Worm (Caenorhabditis elegans) whole organism, late embryonic: ENCODE measurements around the gene set-3.

Experiments used
- C08G9.2 ChIP-seq: sonication (generic microtip); optimal IDR thresholded peaks from 2 replicates; lab custom pipeline; 2016; ENCODE audit warnings: mild to moderate bottlenecking, missing genetic modification characterization, moderate library complexity, missing compliant biosample characterization
- C38D4.7 ChIP-seq: fragments of 200-800 bp; sonication (Bioruptor generic); optimal IDR thresholded peaks from 2 replicates; lab custom pipeline; 2018; ENCODE audit warnings: mild to moderate bottlenecking, missing genetic modification characterization, moderate library complexity, missing compliant biosample characterization
- F13H6.1 ChIP-seq: sonication (generic microtip); optimal IDR thresholded peaks from 2 replicates; lab custom pipeline; 2016; ENCODE audit warnings: missing genetic modification characterization, missing compliant biosample characterization
- K09A11.1 ChIP-seq: sonication (generic microtip); optimal IDR thresholded peaks from 2 replicates; lab custom pipeline; 2017; ENCODE audit warnings: antibody characterized with exemption, mild to moderate bottlenecking, missing genetic modification characterization, missing compliant biosample characterization; ENCODE audit not compliant: insufficient read depth
- ama-1 ChIP-seq: fragments of 150-350 bp; optimal IDR thresholded peaks from 2 replicates; lab custom pipeline; 2014
- ceh-14 ChIP-seq: sonication (generic microtip); optimal IDR thresholded peaks from 2 replicates; lab custom pipeline; 2016; ENCODE audit warnings: missing genotype, missing genetic modification characterization, missing compliant biosample characterization
- ceh-19 ChIP-seq: fragments of 200-800 bp; sonication (Bioruptor generic); optimal IDR thresholded peaks from 2 replicates; lab custom pipeline; 2018; ENCODE audit warnings: mild to moderate bottlenecking, missing genetic modification characterization, missing compliant biosample characterization
- ceh-22 ChIP-seq: sonication (generic microtip); optimal IDR thresholded peaks from 2 replicates; lab custom pipeline; 2017; ENCODE audit warnings: missing biosample characterization, missing genetic modification characterization
- ceh-30 ChIP-seq: fragments of 150-350 bp; optimal IDR thresholded peaks from 2 replicates; lab custom pipeline; 2014; ENCODE audit warnings: missing biosample characterization, missing genetic modification characterization
- ceh-31 ChIP-seq: sonication (generic microtip); optimal IDR thresholded peaks from 2 replicates; lab custom pipeline; 2016; ENCODE audit warnings: missing genetic modification characterization, missing compliant biosample characterization
- ceh-34 ChIP-seq: sonication (generic microtip); optimal IDR thresholded peaks from 2 replicates; lab custom pipeline; 2016; ENCODE audit warnings: mild to moderate bottlenecking, missing genetic modification characterization, missing compliant biosample characterization
- ceh-45 ChIP-seq: fragments of 200-800 bp; sonication (Bioruptor generic); IDR thresholded peaks from 2 replicates; pipeline ENCODE4 v1.3.6; 2022; ENCODE audit warnings: missing genetic modification reagents, missing genetic modification characterization, missing compliant biosample characterization
- ceh-6 ChIP-seq: fragments of 200-800 bp; sonication (Bioruptor generic); optimal IDR thresholded peaks from 2 replicates; lab custom pipeline; 2018; ENCODE audit warnings: mild to moderate bottlenecking, missing genetic modification characterization, missing compliant biosample characterization
- ceh-9 ChIP-seq: sonication (generic microtip); optimal IDR thresholded peaks from 2 replicates; lab custom pipeline; 2016; ENCODE audit warnings: mild to moderate bottlenecking, missing genetic modification characterization, inconsistent platforms, missing compliant biosample characterization
- dve-1 ChIP-seq: sonication (generic microtip); optimal IDR thresholded peaks from 2 replicates; lab custom pipeline; 2017; ENCODE audit warnings: antibody characterized with exemption, mild to moderate bottlenecking, missing genetic modification characterization, missing compliant biosample characterization
- elt-2 ChIP-seq: sonication (generic microtip); optimal IDR thresholded peaks from 2 replicates; lab custom pipeline; 2016; ENCODE audit warnings: missing genetic modification reagents, missing genetic modification characterization, missing compliant biosample characterization
- eyg-1 ChIP-seq: sonication (generic microtip); optimal IDR thresholded peaks from 2 replicates; lab custom pipeline; 2016; ENCODE audit warnings: missing genotype, missing genetic modification characterization, missing compliant biosample characterization
- fkh-10 ChIP-seq: fragments of 150-350 bp; optimal IDR thresholded peaks from 2 replicates; lab custom pipeline; 2014; ENCODE audit warnings: missing biosample characterization, missing genetic modification reagents, missing genetic modification characterization
- gmeb-2 ChIP-seq: sonication (generic microtip); optimal IDR thresholded peaks from 2 replicates; lab custom pipeline; 2016; ENCODE audit warnings: missing genetic modification characterization, inconsistent platforms, missing compliant biosample characterization
- hlh-13 ChIP-seq: fragments of 200-800 bp; sonication (Bioruptor generic); optimal IDR thresholded peaks from 2 replicates; lab custom pipeline; 2018; ENCODE audit warnings: mild to moderate bottlenecking, missing genetic modification characterization, missing compliant biosample characterization
- hlh-30 ChIP-seq: sonication (generic microtip); optimal IDR thresholded peaks from 2 replicates; lab custom pipeline; 2017; ENCODE audit warnings: antibody characterized with exemption, missing genetic modification characterization, missing compliant biosample characterization; ENCODE audit not compliant: insufficient read depth
- hlh-6 ChIP-seq: sonication (generic microtip); optimal IDR thresholded peaks from 2 replicates; lab custom pipeline; 2016; ENCODE audit warnings: missing genotype, missing genetic modification characterization, missing compliant biosample characterization
- lim-6 ChIP-seq: sonication (generic microtip); optimal IDR thresholded peaks from 2 replicates; lab custom pipeline; 2016; ENCODE audit warnings: missing genetic modification characterization, missing compliant biosample characterization
- nfya-1 ChIP-seq: sonication (generic microtip); optimal IDR thresholded peaks from 2 replicates; lab custom pipeline; 2017; ENCODE audit warnings: missing genetic modification characterization, mild to moderate bottlenecking, missing compliant biosample characterization, antibody characterized with exemption, moderate library complexity
- nhr-11 ChIP-seq: fragments of 150-350 bp; optimal IDR thresholded peaks from 2 replicates; lab custom pipeline; 2014; ENCODE audit warnings: missing biosample characterization, missing genetic modification characterization
- nhr-232 ChIP-seq: sonication (generic microtip); optimal IDR thresholded peaks from 2 replicates; lab custom pipeline; 2016; ENCODE audit warnings: missing genetic modification characterization, missing compliant biosample characterization
- odd-2 ChIP-seq: sonication (generic microtip); optimal IDR thresholded peaks from 2 replicates; lab custom pipeline; 2017; ENCODE audit warnings: antibody characterized with exemption, mild to moderate bottlenecking, missing genetic modification characterization, missing compliant biosample characterization
- pat-9 ChIP-seq: fragments of 200-800 bp; sonication (Bioruptor generic); optimal IDR thresholded peaks from 2 replicates; lab custom pipeline; 2018; ENCODE audit warnings: mild to moderate bottlenecking, missing genetic modification characterization, moderate library complexity, missing compliant biosample characterization
- pha-4 ChIP-seq: fragments of 150-350 bp; optimal IDR thresholded peaks from 2 replicates; lab custom pipeline; 2018; ENCODE audit warnings: missing biosample characterization, missing genetic modification reagents, missing genetic modification characterization
- pros-1 ChIP-seq: fragments of 150-350 bp; optimal IDR thresholded peaks from 2 replicates; lab custom pipeline; 2014; ENCODE audit warnings: missing biosample characterization, missing genetic modification reagents, missing genetic modification characterization
- ref-2 ChIP-seq: sonication (generic microtip); optimal IDR thresholded peaks from 2 replicates; lab custom pipeline; 2016; ENCODE audit warnings: missing genetic modification characterization, missing compliant biosample characterization
- rnt-1 ChIP-seq: sonication (generic microtip); optimal IDR thresholded peaks from 2 replicates; lab custom pipeline; 2016; ENCODE audit warnings: missing genetic modification characterization, missing compliant biosample characterization
- sox-2 ChIP-seq: fragments of 200-800 bp; sonication (Bioruptor generic); IDR thresholded peaks from 2 replicates; pipeline ENCODE4 v1.3.6; 2022; ENCODE audit warnings: missing genetic modification reagents, missing genetic modification characterization, missing compliant biosample characterization
- syd-9 ChIP-seq: sonication (generic microtip); optimal IDR thresholded peaks from 2 replicates; lab custom pipeline; 2016; ENCODE audit warnings: mild to moderate bottlenecking, missing genetic modification characterization, moderate library complexity, missing compliant biosample characterization
- unc-3 ChIP-seq, 2 experiments: fragments of 200-800 bp in 1 of 2; sonication (Bioruptor generic) in 1 of 2; sonication (generic microtip) in 1 of 2; conservative IDR thresholded peaks in 1 of 2; optimal IDR thresholded peaks in 1 of 2; 2 replicates each; pipeline versions ENCODE4 v1.3.6 to Lab custom; 2016 to 2022; ENCODE audit warnings: missing compliant biosample characterization in 2 of 2, missing genetic modification characterization in 2 of 2, missing genetic modification reagents in 1 of 2
- unc-42 ChIP-seq: sonication (generic microtip); optimal IDR thresholded peaks from 2 replicates; lab custom pipeline; 2016; ENCODE audit warnings: missing genotype, missing genetic modification characterization, missing compliant biosample characterization
- unc-86 ChIP-seq: sonication (generic microtip); optimal IDR thresholded peaks from 2 replicates; lab custom pipeline; 2016; ENCODE audit warnings: missing genetic modification characterization, missing compliant biosample characterization
- zip-5 ChIP-seq: sonication (generic microtip); optimal IDR thresholded peaks from 2 replicates; lab custom pipeline; 2016; ENCODE audit warnings: missing genetic modification characterization, missing compliant biosample characterization

Gene set-3

DNA sequence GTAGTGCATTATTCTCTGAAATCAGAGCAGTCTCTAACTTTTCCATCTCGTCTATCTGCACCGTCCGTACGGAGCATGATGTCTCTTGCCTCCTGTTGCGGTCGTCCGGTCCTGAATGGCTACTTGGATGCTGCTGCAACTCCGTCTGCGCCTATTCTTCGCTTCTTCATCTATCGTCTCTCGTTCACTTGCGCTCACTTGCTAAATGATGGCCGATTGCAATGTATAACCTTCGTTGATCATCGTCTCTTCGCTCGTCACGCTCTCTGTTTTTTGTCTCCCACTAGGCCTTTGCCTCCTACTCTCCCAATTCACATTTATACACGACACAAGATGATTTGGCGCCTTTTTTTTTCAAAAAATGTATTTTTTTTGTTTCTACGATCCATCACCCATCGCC lies 2.9 kb upstream of the set-3 start (continued):
- TF ChIP-seq odd-2 (tag; lab: Kevin White, UChicago) (no peak), sox-2 (GFP tag; lab: Robert Waterston, UW) (no peak), dve-1 (tag; lab: Kevin White, UChicago) (no peak), ceh-6 (GFP tag; lab: Kevin White, UChicago) (no peak), elt-2 (no peak), nhr-11 (tag; lab: Kevin White, UChicago) (no peak), ceh-31 (peak; percentile 6), syd-9 (tag; lab: Kevin White, UChicago) (no peak), unc-3 (GFP tag; conservative IDR thresholded peaks at IDR 0.05; lab: Robert Waterston, UW) (no peak), unc-3 (tag; optimal IDR thresholded peaks at IDR 0.05; lab: Kevin White, UChicago) (no peak), hlh-13 (no peak), K09A11.1 (tag; lab: Kevin White, UChicago) (no peak), ceh-22 (tag; lab: Kevin White, UChicago) (no peak), ceh-45 (GFP tag; lab: Robert Waterston, UW) (no peak), ama-1 (lab: Kevin White, UChicago) (no peak), C08G9.2 (tag; lab: Kevin White, UChicago) (no peak), zip-5 (tag; lab: Kevin White, UChicago) (no peak), lim-6 (tag; lab: Kevin White, UChicago) (no peak), ceh-9 (no peak), C38D4.7 (GFP tag; lab: Kevin White, UChicago) (no peak)

DNA sequence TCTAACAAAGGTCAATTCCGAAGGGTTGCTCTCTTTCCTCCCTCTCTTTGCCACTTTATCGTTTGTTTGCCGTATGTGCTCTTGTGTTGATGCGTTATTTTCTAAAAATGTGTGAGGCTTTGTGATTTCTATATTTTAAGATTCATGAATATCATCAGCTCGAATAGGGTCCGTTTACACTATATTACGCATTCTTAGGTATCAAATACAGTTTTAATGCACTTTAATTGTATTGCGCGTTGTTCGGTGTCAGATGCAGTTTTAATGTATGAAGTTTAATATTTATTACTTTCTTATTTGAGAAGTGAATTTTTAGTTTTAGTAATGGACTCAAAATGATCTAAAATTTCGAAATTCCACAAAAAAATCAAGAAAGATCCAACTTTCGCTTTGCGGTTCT lies 2.0 kb upstream of the set-3 start, which contains the start of gene bud-31:
TSS of gene bud-31 (minus strand) at position 101 of the 400 bp plus-strand sequence.
- TF ChIP-seq F13H6.1 (tag; lab: Kevin White, UChicago) (no peak), unc-42 (tag; lab: Kevin White, UChicago) (no peak), odd-2 (tag; lab: Kevin White, UChicago) (no peak), nhr-232 (no peak), ceh-34 (tag; lab: Kevin White, UChicago) (no peak), pha-4 (tag; lab: Kevin White, UChicago) (no peak), ref-2 (tag; lab: Kevin White, UChicago) (no peak), unc-86 (tag; lab: Kevin White, UChicago) (no peak), eyg-1 (tag; lab: Kevin White, UChicago) (no peak), hlh-30 (tag; lab: Kevin White, UChicago) (no peak), K09A11.1 (tag; lab: Kevin White, UChicago) (no peak), pros-1 (tag; lab: Kevin White, UChicago) (no peak), dve-1 (tag; lab: Kevin White, UChicago) (no peak)
- TF ChIP-seq, all 69 proteins: peak for 0

DNA sequence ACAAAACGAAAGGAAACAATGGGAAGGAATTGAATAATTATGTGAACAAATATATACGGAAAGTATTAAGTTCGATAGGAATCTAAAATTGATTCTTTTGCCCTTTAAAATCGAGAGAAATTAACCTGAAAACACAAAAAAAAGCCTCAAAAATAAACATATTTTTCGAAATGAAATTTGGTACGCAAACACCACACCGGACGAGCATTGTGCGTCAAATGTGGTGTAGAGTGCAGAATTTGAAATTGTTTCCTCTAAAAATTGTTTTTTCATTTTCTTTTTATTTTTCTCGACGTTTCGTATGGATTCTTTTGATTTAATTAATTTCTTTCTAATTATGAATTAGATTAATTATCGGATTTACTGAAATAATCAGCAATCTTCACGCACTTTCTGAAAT lies 1.0 kb upstream of the set-3 start:
- TF ChIP-seq rnt-1 (no peak), ceh-30 (tag; lab: Kevin White, UChicago) (no peak), pat-9 (tag; lab: Kevin White, UChicago) (no peak), fkh-10 (GFP tag; lab: Kevin White, UChicago) (no peak), hlh-6 (no peak), nfya-1 (no peak), ceh-19 (GFP tag; lab: Kevin White, UChicago) (no peak), gmeb-2 (tag; lab: Kevin White, UChicago) (no peak), eyg-1 (tag; lab: Kevin White, UChicago) (no peak), lim-6 (tag; lab: Kevin White, UChicago) (no peak), dve-1 (tag; lab: Kevin White, UChicago) (no peak), ceh-9 (no peak), ceh-34 (tag; lab: Kevin White, UChicago) (no peak), ceh-14 (tag; lab: Kevin White, UChicago) (peak; percentile 11), unc-42 (tag; lab: Kevin White, UChicago) (peak; percentile 19)
